Worm (Caenorhabditis elegans): ENCODE data around the gene snu-66.

- TF ChIP-seq flt-1 (GFP tag; IDR thresholded peaks at IDR 0.05) (no peak), med-1 (GFP tag; optimal IDR thresholded peaks at IDR 0.05; ENCODE audit: insufficient read depth) (no peak), tab-1 (GFP tag; IDR thresholded peaks at IDR 0.05) (no peak), T22C8.4 (GFP tag; IDR thresholded peaks at IDR 0.05) (no peak), cog-1 (tag; optimal IDR thresholded peaks at IDR 0.05) (no peak)
Measured at ce11 chrV:7539015-7539414, 36.5 kb downstream of the snu-66 start, which contains the start of gene srh-268.

Data from whole organism, midembryonic.